Worm (Caenorhabditis elegans) whole organism, early embryonic: ENCODE results near the gene ZC190.7.

ENCODE experiments used
- B0310.2 ChIP-seq: sonication (generic microtip); optimal IDR thresholded peaks from 2 replicates; lab custom pipeline; 2016; ENCODE audit warnings: mild to moderate bottlenecking, missing genetic modification characterization, missing compliant biosample characterization
- F13C5.2 ChIP-seq: sonication (generic microtip); optimal IDR thresholded peaks from 2 replicates; lab custom pipeline; 2017; ENCODE audit warnings: mild to moderate bottlenecking, missing genetic modification characterization, inconsistent platforms, missing compliant biosample characterization
- ama-1 ChIP-seq: fragments of 150-350 bp; optimal IDR thresholded peaks from 2 replicates; lab custom pipeline; 2014
- ceh-13 ChIP-seq: fragments of 200-800 bp; sonication (Bioruptor generic); optimal IDR thresholded peaks from 2 replicates; lab custom pipeline; 2018; ENCODE audit warnings: mild to moderate bottlenecking, missing genetic modification characterization, missing compliant biosample characterization
- ets-7 ChIP-seq: sonication (generic microtip); optimal IDR thresholded peaks from 2 replicates; lab custom pipeline; 2016; ENCODE audit warnings: missing genotype, missing genetic modification characterization, missing compliant biosample characterization
- flt-1 ChIP-seq: fragments of 200-800 bp; sonication (Bioruptor generic); IDR thresholded peaks from 2 replicates; pipeline ENCODE4 v1.3.6; 2022; ENCODE audit warnings: missing genetic modification characterization, missing compliant biosample characterization
- hmbx-1 ChIP-seq: sonication (generic microtip); optimal IDR thresholded peaks from 2 replicates; lab custom pipeline; 2016; ENCODE audit warnings: mild to moderate bottlenecking, missing genetic modification characterization, missing compliant biosample characterization
- hmg-4 ChIP-seq: fragments of 200-800 bp; sonication (Bioruptor generic); optimal IDR thresholded peaks from 2 replicates; lab custom pipeline; 2018; ENCODE audit warnings: mild to moderate bottlenecking, missing genetic modification characterization, missing compliant biosample characterization
- hnd-1 ChIP-seq: sonication (generic microtip); optimal IDR thresholded peaks from 2 replicates; lab custom pipeline; 2016; ENCODE audit warnings: missing genetic modification characterization, missing compliant biosample characterization
- pes-1 ChIP-seq: fragments of 200-800 bp; sonication (Bioruptor generic); IDR thresholded peaks from 2 replicates; pipeline ENCODE4 v1.3.6; 2022; ENCODE audit warnings: missing genetic modification reagents, missing genetic modification characterization, missing compliant biosample characterization
- scrt-1 ChIP-seq: fragments of 200-800 bp; sonication (Bioruptor generic); IDR thresholded peaks from 2 replicates; pipeline ENCODE4 v1.3.6; 2022; ENCODE audit warnings: missing genetic modification characterization, missing compliant biosample characterization
- sea-1 ChIP-seq: fragments of 200-800 bp; sonication (Bioruptor generic); conservative IDR thresholded peaks from 2 replicates; pipeline ENCODE4 v1.3.6; 2022; ENCODE audit warnings: missing genetic modification characterization, missing compliant biosample characterization
- tbx-37 ChIP-seq: fragments of 200-800 bp; sonication (Bioruptor generic); conservative IDR thresholded peaks from 2 replicates; pipeline ENCODE4 v1.3.6; 2022; ENCODE audit warnings: missing genetic modification reagents, missing genetic modification characterization, missing compliant biosample characterization
- tra-4 ChIP-seq: sonication (generic microtip); optimal IDR thresholded peaks from 2 replicates; lab custom pipeline; 2017; ENCODE audit warnings: missing genetic modification characterization, missing compliant biosample characterization

DNA sequence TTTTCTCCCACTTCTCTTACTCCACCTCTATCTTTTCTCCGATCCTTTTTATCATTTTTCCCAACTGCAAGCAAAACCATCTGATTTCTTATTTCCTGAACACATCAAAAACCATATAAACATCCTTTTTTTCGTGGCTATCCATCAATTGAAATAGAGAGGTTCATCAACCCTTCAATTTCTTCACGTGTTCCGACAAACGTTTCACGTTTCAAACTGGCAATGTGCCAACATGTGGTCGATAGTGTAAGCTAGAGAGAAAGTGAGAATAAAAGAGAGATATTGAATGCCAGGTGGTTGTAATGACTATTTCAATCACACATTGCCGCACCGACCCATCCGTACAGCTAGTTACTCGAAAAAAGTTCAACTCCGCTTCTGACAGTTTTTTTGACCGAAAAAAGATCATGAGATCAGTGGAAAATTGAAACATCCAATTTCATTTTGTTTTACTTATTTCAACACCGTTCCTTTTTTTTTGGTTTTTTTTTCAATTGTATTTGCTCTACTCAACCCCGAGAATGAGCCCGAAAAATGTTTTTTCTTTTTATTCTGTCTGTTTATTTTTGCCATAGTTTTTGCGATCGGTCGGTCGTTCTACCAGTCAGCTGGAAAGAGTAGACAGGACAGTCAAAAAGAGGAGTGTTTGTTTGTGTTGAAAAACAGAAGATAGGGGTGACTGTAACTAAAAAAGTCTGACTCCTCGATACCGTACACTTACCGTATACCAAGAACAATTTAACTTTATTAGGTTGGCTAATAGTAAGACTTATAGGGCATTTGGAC lies 27.9 kb downstream of the ZC190.7 start:
- TF ChIP-seq B0310.2 (tag; lab: Kevin White, UChicago) (no peak), ama-1 (lab: Kevin White, UChicago) (no peak), tra-4 (tag; lab: Kevin White, UChicago) (no peak), pes-1 (GFP tag; lab: Robert Waterston, UW) (no peak), hnd-1 (tag; lab: Kevin White, UChicago) (no peak), ets-7 (tag; lab: Kevin White, UChicago) (no peak), sea-1 (GFP tag; lab: Robert Waterston, UW) (no peak), flt-1 (GFP tag; lab: Robert Waterston, UW) (no peak), tbx-37 (GFP tag; lab: Robert Waterston, UW) (no peak), F13C5.2 (tag; lab: Kevin White, UChicago) (no peak), ceh-13 (GFP tag; lab: Kevin White, UChicago) (no peak), hmg-4 (GFP tag; lab: Kevin White, UChicago) (no peak), hmbx-1 (tag; lab: Kevin White, UChicago) (no peak), scrt-1 (GFP tag; lab: Robert Waterston, UW) (no peak)
